Worm (Caenorhabditis elegans): ENCODE measurements around the gene T07A9.14.
A peak's percentile ranks its signal among the peaks of the same experiment; 100 is the strongest.

T07A9.14 gene

ce11 chrIV:410420-410891 lies 24.0 kb downstream of the T07A9.14 start, which contains the start of gene T07A9.12 (continued):
- no peak for TF ChIP-seq ztf-11 (tag; optimal IDR thresholded peaks at IDR 0.05)
- no peak for TF ChIP-seq zip-11 (GFP tag; IDR thresholded peaks at IDR 0.05)
- TF ChIP-seq tag-97 (GFP tag; IDR thresholded peaks at IDR 0.05) = no peak
- no peak for TF ChIP-seq aha-1 (tag)
- no peak for TF ChIP-seq ctbp-1 (GFP tag; IDR thresholded peaks at IDR 0.05)
- 0 out of 2 replicates have a peak, but pooled peaks have one; percentile 11 for TF ChIP-seq lin-1 (GFP tag; IDR thresholded peaks at IDR 0.05)
- no peak for TF ChIP-seq nhr-42 (GFP tag; IDR thresholded peaks at IDR 0.05)
- peak; percentile 47 for TF ChIP-seq T20F7.1 (GFP tag; optimal IDR thresholded peaks at IDR 0.05)
- no peak for TF ChIP-seq ceh-62 (tag; optimal IDR thresholded peaks at IDR 0.05)
- TF ChIP-seq F37D6.2 (tag; optimal IDR thresholded peaks at IDR 0.05) = peak; percentile 12
- peak; percentile 80 for TF ChIP-seq hlh-11 (tag; optimal IDR thresholded peaks at IDR 0.05)
- TF ChIP-seq fos-1 (tag; optimal IDR thresholded peaks at IDR 0.05) = no peak
- TF ChIP-seq lin-29 (GFP tag; IDR thresholded peaks at IDR 0.05) = no peak
- no peak for TF ChIP-seq lin-15B (tag; optimal IDR thresholded peaks at IDR 0.05)
- TF ChIP-seq ces-1 (GFP tag; optimal IDR thresholded peaks at IDR 0.05) = no peak
- peak; percentile 42 for TF ChIP-seq pqm-1 (tag; optimal IDR thresholded peaks at IDR 0.05)
- TF ChIP-seq zfp-2 (tag; optimal IDR thresholded peaks at IDR 0.05) = no peak
- TF ChIP-seq lin-39 (tag; optimal IDR thresholded peaks at IDR 0.05) = no peak
- no peak for TF ChIP-seq ceh-82 (tag; optimal IDR thresholded peaks at IDR 0.05)
- peak; percentile 85 for TF ChIP-seq hmg-1.1 (GFP tag; IDR thresholded peaks at IDR 0.05)
- TF ChIP-seq mdt-29 (GFP tag; IDR thresholded peaks at IDR 0.05) = no peak
- no peak for TF ChIP-seq daf-8 (GFP tag; IDR thresholded peaks at IDR 0.05)
- no peak for TF ChIP-seq Y105C5A.15 (GFP tag; IDR thresholded peaks at IDR 0.05)
- peak; percentile 4 for TF ChIP-seq nhr-102 (tag; optimal IDR thresholded peaks at IDR 0.05)
- TF ChIP-seq pha-4 (GFP tag; IDR thresholded peaks at IDR 0.05) = peak; percentile 39; the same call in 1 of the 2 replicates
- peak; percentile 18 for TF ChIP-seq pha-4 (tag; optimal IDR thresholded peaks at IDR 0.05)
- no peak for TF ChIP-seq sdz-12 (GFP tag; optimal IDR thresholded peaks at IDR 0.05)
- TF ChIP-seq unc-39 (tag; optimal IDR thresholded peaks at IDR 0.05) = no peak
- TF ChIP-seq lsy-2 (tag; optimal IDR thresholded peaks at IDR 0.05) = peak; percentile 37 to 79
- no peak for TF ChIP-seq Y5F2A.4 (GFP tag; optimal IDR thresholded peaks at IDR 0.05)
- peak; percentile 43 for TF ChIP-seq nhr-48 (tag; optimal IDR thresholded peaks at IDR 0.05)
- TF ChIP-seq egl-27 (tag; optimal IDR thresholded peaks at IDR 0.05) = no peak
- TF ChIP-seq lir-3 (tag; optimal IDR thresholded peaks at IDR 0.05) = no peak
- no peak for TF ChIP-seq F49E8.2 (tag; optimal IDR thresholded peaks at IDR 0.05; ENCODE audit: borderline replicate concordance)
- TF ChIP-seq ztf-7 (tag; optimal IDR thresholded peaks at IDR 0.05) = peak; percentile 63
- TF ChIP-seq daf-16 (GFP tag; optimal IDR thresholded peaks at IDR 0.05) = no peak
- TF ChIP-seq daf-16 (tag; optimal IDR thresholded peaks at IDR 0.05) = peak; percentile 42
- no peak for TF ChIP-seq madf-9 (GFP tag; conservative IDR thresholded peaks at IDR 0.05)
- TF ChIP-seq hif-1 (tag; optimal IDR thresholded peaks at IDR 0.05) = peak in 1 of 2 experiments; percentile 78
- peak; percentile 55 for TF ChIP-seq duxl-1 (tag; optimal IDR thresholded peaks at IDR 0.05; ENCODE audit: poor library complexity)
- peak; percentile 28 for TF ChIP-seq nhr-77 (tag; optimal IDR thresholded peaks at IDR 0.05)
- no peak for TF ChIP-seq gei-8 (GFP tag; optimal IDR thresholded peaks at IDR 0.05)
- TF ChIP-seq F10B5.3 (tag; optimal IDR thresholded peaks at IDR 0.05) = no peak
- TF ChIP-seq aly-2 (tag; optimal IDR thresholded peaks at IDR 0.05) = no peak
- peak; percentile 38 to 48 for TF ChIP-seq mdl-1 (tag; optimal IDR thresholded peaks at IDR 0.05)
- peak; percentile 47 for TF ChIP-seq hlh-30 (tag; optimal IDR thresholded peaks at IDR 0.05; ENCODE audit: insufficient read depth)
- TF ChIP-seq mep-1 (tag; optimal IDR thresholded peaks at IDR 0.05) = peak; percentile 83
- no peak for TF ChIP-seq tra-1 (GFP tag; IDR thresholded peaks at IDR 0.05)
- TF ChIP-seq ceh-28 (tag; optimal IDR thresholded peaks at IDR 0.05) = no peak
- no peak for TF ChIP-seq lim-7 (GFP tag; IDR thresholded peaks at IDR 0.05)
- no peak for TF ChIP-seq jun-1 (tag; optimal IDR thresholded peaks at IDR 0.05)
- TF ChIP-seq nhr-11 (tag; optimal IDR thresholded peaks at IDR 0.05) = peak; percentile 73
- TF ChIP-seq F26F4.8 (GFP tag; conservative IDR thresholded peaks at IDR 0.05) = no peak
